Fruit fly (Drosophila melanogaster): ENCODE measurements around the gene CG15347.

dm6 chrX:8476817-8477216 is 16.1 kb upstream of the CG15347 start, which contains the start of gene Cp7Fc:
- TF ChIP-seq psq (optimal IDR thresholded peaks at IDR 0.05) (no peak), insv (optimal IDR thresholded peaks at IDR 0.05) (no peak), Myc (optimal IDR thresholded peaks at IDR 0.05) (no peak), h (optimal IDR thresholded peaks at IDR 0.05) (no peak), ttk (optimal IDR thresholded peaks at IDR 0.05) (no peak)
